Worm (Caenorhabditis elegans): ENCODE data around the gene srw-76.

ce11 chrV:16610094-16610493 lies 28.0 kb downstream of the srw-76 start:
- TF ChIP-seq T22C8.4 (GFP tag; IDR thresholded peaks at IDR 0.05), result no peak
- no peak for TF ChIP-seq ref-1 (GFP tag; conservative IDR thresholded peaks at IDR 0.05)
- TF ChIP-seq flt-1 (GFP tag; IDR thresholded peaks at IDR 0.05), result no peak
- no peak for TF ChIP-seq med-1 (GFP tag; optimal IDR thresholded peaks at IDR 0.05; ENCODE audit: insufficient read depth)
- TF ChIP-seq cog-1 (tag; optimal IDR thresholded peaks at IDR 0.05), result no peak
- no peak for TF ChIP-seq ztf-29 (GFP tag; IDR thresholded peaks at IDR 0.05)
- TF ChIP-seq klf-2 (GFP tag; conservative IDR thresholded peaks at IDR 0.05), result no peak
- TF ChIP-seq ztf-23 (GFP tag; IDR thresholded peaks at IDR 0.05), result no peak

Measured in whole organism, midembryonic.